Fruit fly (Drosophila melanogaster): ENCODE measurements around the gene CG3552.

Gene CG3552

dm6 chr3L:9432810-9433587, 23.1 kb upstream of the CG3552 start (continued):
- TF ChIP-seq zfh1 (GFP tag; IDR thresholded peaks at IDR 0.05) (no peak), crol (GFP tag; IDR thresholded peaks at IDR 0.05) (peak; percentile 97), CG7963 (GFP tag; IDR thresholded peaks at IDR 0.05; ENCODE audit: partially characterized antibody) (no peak), CG12219 (GFP tag; optimal IDR thresholded peaks at IDR 0.05) (no peak), Bteb2 (GFP tag; optimal IDR thresholded peaks at IDR 0.05) (no peak), CG4404 (GFP tag; IDR thresholded peaks at IDR 0.05) (no peak), esg (GFP tag; conservative IDR thresholded peaks at IDR 0.05) (no peak), br (optimal IDR thresholded peaks at IDR 0.05) (no peak), lilli (GFP tag; optimal IDR thresholded peaks at IDR 0.05) (no peak), sisA (GFP tag; IDR thresholded peaks at IDR 0.05) (no peak), CG11696 (GFP tag; IDR thresholded peaks at IDR 0.05) (no peak), chinmo (GFP tag; IDR thresholded peaks at IDR 0.05; ENCODE audit: partially characterized antibody) (0 out of 4 replicates have a peak, but pooled peaks have one; percentile 43), stwl (tag; optimal IDR thresholded peaks at IDR 0.05) (no peak), nerfin-1 (tag; optimal IDR thresholded peaks at IDR 0.05) (no peak), E2f2 (GFP tag; IDR thresholded peaks at IDR 0.05) (no peak), CG2129 (GFP tag; IDR thresholded peaks at IDR 0.05; ENCODE audit: partially characterized antibody) (no peak), exex (tag; optimal IDR thresholded peaks at IDR 0.05) (peak; percentile 40), CG1602 (GFP tag; optimal IDR thresholded peaks at IDR 0.05) (no peak), sd (tag; optimal IDR thresholded peaks at IDR 0.05) (peak; percentile 82), eve (GFP tag; optimal IDR thresholded peaks at IDR 0.05) (no peak), Dll (GFP tag; IDR thresholded peaks at IDR 0.05; ENCODE audit: partially characterized antibody) (no peak), CG8388 (GFP tag; optimal IDR thresholded peaks at IDR 0.05) (no peak), rib (GFP tag; IDR thresholded peaks at IDR 0.05) (peak; percentile 48; the same call in 1 of the 2 replicates), CG1024 (GFP tag; IDR thresholded peaks at IDR 0.05) (no peak), Adf1 (GFP tag; IDR thresholded peaks at IDR 0.05) (peak; percentile 12; the same call in 1 of the 2 replicates), bsh (GFP tag; optimal IDR thresholded peaks at IDR 0.05) (no peak), CG33557 (GFP tag; optimal IDR thresholded peaks at IDR 0.05) (no peak), sr (GFP tag; IDR thresholded peaks at IDR 0.05) (peak; percentile 98), Bgb (GFP tag; IDR thresholded peaks at IDR 0.05; ENCODE audit: partially characterized antibody) (no peak), grn (GFP tag; optimal IDR thresholded peaks at IDR 0.05) (peak; percentile 72), CG12071 (GFP tag; optimal IDR thresholded peaks at IDR 0.05) (no peak), CG10543 (GFP tag; optimal IDR thresholded peaks at IDR 0.05) (peak; percentile 88), HLH4C (GFP tag; IDR thresholded peaks at IDR 0.05; ENCODE audit: partially characterized antibody) (no peak), kah (GFP tag; optimal IDR thresholded peaks at IDR 0.05) (peak; percentile 64), gt (GFP tag; IDR thresholded peaks at IDR 0.05) (no peak), CG31224 (GFP tag; IDR thresholded peaks at IDR 0.05) (0 out of 2 replicates have a peak, but pooled peaks have one; percentile 5), Hr39 (optimal IDR thresholded peaks at IDR 0.05) (peak; percentile 65), CG1529 (GFP tag; optimal IDR thresholded peaks at IDR 0.05) (no peak), Sry-β (GFP tag; optimal IDR thresholded peaks at IDR 0.05) (no peak), CG34376 (GFP tag; optimal IDR thresholded peaks at IDR 0.05) (peak; percentile 51), CG9817 (tag; optimal IDR thresholded peaks at IDR 0.05) (no peak), sim (GFP tag; IDR thresholded peaks at IDR 0.05) (no peak), Sox102F (GFP tag; optimal IDR thresholded peaks at IDR 0.05) (no peak), ken (GFP tag; IDR thresholded peaks at IDR 0.05) (no peak)

Data from whole organism, embryonic.